Fruit fly (Drosophila melanogaster): ENCODE data around the gene CG5805.

CG5805 gene

dm6 chr3R:24810844-24811625 is 23.8 kb upstream of the CG5805 start:
- TF ChIP-seq fkh (GFP tag; optimal IDR thresholded peaks at IDR 0.05) (peak; percentile 80), CG10669 (GFP tag; optimal IDR thresholded peaks at IDR 0.05) (no peak), salr (GFP tag; optimal IDR thresholded peaks at IDR 0.05) (peak in 1 of 2 experiments; percentile 91), CG15336 (GFP tag; IDR thresholded peaks at IDR 0.05) (peak; percentile 90), svp (GFP tag) (no peak), CG9139 (GFP tag; optimal IDR thresholded peaks at IDR 0.05) (no peak), topi (GFP tag; optimal IDR thresholded peaks at IDR 0.05) (peak; percentile 83), Sox15 (GFP tag; optimal IDR thresholded peaks at IDR 0.05) (peak; percentile 73), CG8319 (GFP tag; optimal IDR thresholded peaks at IDR 0.05) (peak; percentile 65), CG6808 (GFP tag; optimal IDR thresholded peaks at IDR 0.05) (no peak), CG4318 (GFP tag; optimal IDR thresholded peaks at IDR 0.05) (no peak), dac (GFP tag; optimal IDR thresholded peaks at IDR 0.05) (peak; percentile 84), CG34406 (GFP tag; optimal IDR thresholded peaks at IDR 0.05) (peak; percentile 82), CG8632 (GFP tag; optimal IDR thresholded peaks at IDR 0.05) (peak; percentile 74), CG8119 (GFP tag; IDR thresholded peaks at IDR 0.05) (peak; percentile 92), Blimp-1 (GFP tag; optimal IDR thresholded peaks at IDR 0.05) (no peak), ss (GFP tag; optimal IDR thresholded peaks at IDR 0.05) (peak in 1 of 2 experiments; percentile 67), CG11762 (GFP tag; optimal IDR thresholded peaks at IDR 0.05; ENCODE audit: insufficient read depth) (peak; percentile 84), dsx (GFP tag; optimal IDR thresholded peaks at IDR 0.05; ENCODE audit: poor library complexity, severe bottlenecking) (peak; percentile 86), fd59A (GFP tag; optimal IDR thresholded peaks at IDR 0.05) (peak; percentile 80), lz (GFP tag; optimal IDR thresholded peaks at IDR 0.05) (peak; percentile 87), Gug (GFP tag; IDR thresholded peaks at IDR 0.05) (peak; percentile 95), Sox14 (GFP tag; optimal IDR thresholded peaks at IDR 0.05) (peak; percentile 94), CG16779 (tag; optimal IDR thresholded peaks at IDR 0.05) (peak; percentile 87), Sox102F (GFP tag; optimal IDR thresholded peaks at IDR 0.05) (no peak), CG6163 (GFP tag; IDR thresholded peaks at IDR 0.05) (peak; percentile 96), CG10631 (GFP tag; optimal IDR thresholded peaks at IDR 0.05) (peak; percentile 92), Eip93F (GFP tag; optimal IDR thresholded peaks at IDR 0.05) (no peak), CG11902 (GFP tag; optimal IDR thresholded peaks at IDR 0.05) (peak; percentile 53), OdsH (GFP tag; optimal IDR thresholded peaks at IDR 0.05) (no peak), Smox (GFP tag; optimal IDR thresholded peaks at IDR 0.05) (no peak), Lpt (GFP tag; optimal IDR thresholded peaks at IDR 0.05) (peak; percentile 67), CG6792 (GFP tag; optimal IDR thresholded peaks at IDR 0.05) (peak; percentile 86), Met (GFP tag; optimal IDR thresholded peaks at IDR 0.05) (no peak), CG32006 (GFP tag; optimal IDR thresholded peaks at IDR 0.05) (peak; percentile 96), acj6 (GFP tag; optimal IDR thresholded peaks at IDR 0.05) (peak; percentile 89), Hr39 (GFP tag; optimal IDR thresholded peaks at IDR 0.05) (peak; percentile 88), Eip78C (GFP tag) (peak; percentile 97), CG3919 (GFP tag; optimal IDR thresholded peaks at IDR 0.05) (peak; percentile 91), CG31627 (GFP tag; optimal IDR thresholded peaks at IDR 0.05) (peak; percentile 86), esn (GFP tag; optimal IDR thresholded peaks at IDR 0.05) (peak; percentile 90), Ets21C (GFP tag; optimal IDR thresholded peaks at IDR 0.05) (peak; percentile 72), Hr4 (GFP tag; optimal IDR thresholded peaks at IDR 0.05) (peak; percentile 93), Hr38 (GFP tag; optimal IDR thresholded peaks at IDR 0.05) (peak; percentile 30), CG1621 (tag; optimal IDR thresholded peaks at IDR 0.05) (peak; percentile 92), CG7368 (GFP tag; optimal IDR thresholded peaks at IDR 0.05) (peak; percentile 81), CG11294 (GFP tag; IDR thresholded peaks at IDR 0.05) (peak; percentile 94), Ets96B (tag; optimal IDR thresholded peaks at IDR 0.05) (peak; percentile 99), Eip75B (GFP tag; optimal IDR thresholded peaks at IDR 0.05) (peak; percentile 92), pdm3 (GFP tag; optimal IDR thresholded peaks at IDR 0.05) (peak; percentile 90)

Measured in whole organism, prepupa.